Worm (Caenorhabditis elegans): ENCODE results near the gene nlp-16.

- TF ChIP-seq sem-4 (tag; optimal IDR thresholded peaks at IDR 0.05), result no peak
- TF ChIP-seq nhr-12 (tag; optimal IDR thresholded peaks at IDR 0.05), result no peak
- TF ChIP-seq ceh-16 (tag; optimal IDR thresholded peaks at IDR 0.05), result no peak
- no peak for TF ChIP-seq nhr-237 (tag; optimal IDR thresholded peaks at IDR 0.05)
- no peak for TF ChIP-seq lin-13 (GFP tag; optimal IDR thresholded peaks at IDR 0.05)
- no peak for TF ChIP-seq fos-1 (tag; optimal IDR thresholded peaks at IDR 0.05)
These were observed 47.8 kb upstream of the nlp-16 start, which contains the start of gene csp-2 for ce11 chrIV:6307439-6307838.
